Worm (Caenorhabditis elegans) whole organism, L4 larva: ENCODE measurements around the gene F44D12.10.

Source experiments
- R02D3.7 ChIP-seq: fragments of 150-350 bp; sonication (generic microtip); optimal IDR thresholded peaks from 3 replicates; lab custom pipeline; 2014; ENCODE audit warnings: missing biosample characterization, missing genetic modification characterization
- nhr-76 ChIP-seq: fragments of 150-350 bp; optimal IDR thresholded peaks from 2 replicates; lab custom pipeline; 2014; ENCODE audit warnings: missing biosample characterization, missing genetic modification characterization
- spr-1 ChIP-seq: sonication (generic microtip); optimal IDR thresholded peaks from 2 replicates; lab custom pipeline; 2016; ENCODE audit warnings: mild to moderate bottlenecking, missing genetic modification characterization, missing compliant biosample characterization
- unc-62 ChIP-seq, 3 experiments: fragments of 150-350 bp in 1 of 3; sonication (generic microtip); optimal IDR thresholded peaks in 2 of 3; peaks in 1 of 3; 1 replicate in 1 of 3; 2 replicates in 2 of 3; lab custom pipeline; 2014 to 2017; ENCODE audit warnings: missing biosample characterization in 3 of 3, missing genetic modification characterization in 3 of 3, missing genetic modification reagents in 3 of 3, missing genotype in 1 of 3

- no peak for TF ChIP-seq nhr-76 (tag; lab: Kevin White, UChicago)
- no peak for TF ChIP-seq unc-62 (GFP tag; optimal IDR thresholded peaks at IDR 0.05 in 1 of 2; lab: Kevin White, UChicago)
- no peak for TF ChIP-seq unc-62 (tag; optimal IDR thresholded peaks at IDR 0.05; lab: Kevin White, UChicago)
- TF ChIP-seq spr-1 (tag; lab: Kevin White, UChicago) = no peak
- TF ChIP-seq R02D3.7 (tag; lab: Kevin White, UChicago) = no peak
These were observed 14.2 kb upstream of the F44D12.10 start, which contains the start of gene T04B2.8 for ce11 chrIV:10051088-10051487.
